Fruit fly (Drosophila melanogaster): Measurements from ENCODE around the gene CG15561.

The CG15561 gene

dm6 chr3R:31240023-31240422 is 24.3 kb upstream of the CG15561 start:
- no peak for TF ChIP-seq noc (tag; optimal IDR thresholded peaks at IDR 0.05)

dm6 chr3R:31235262-31235661 is 19.5 kb upstream of the CG15561 start, which contains the start of gene CG15564:
CG15564 (minus strand) TSS chr3R:31235362.
- TF ChIP-seq noc (tag; optimal IDR thresholded peaks at IDR 0.05): no peak

dm6 chr3R:31232236-31232635 is 16.5 kb upstream of the CG15561 start, which contains the start of gene CG15563:
CG15563 (minus strand) TSS chr3R:31232336.
- no peak for TF ChIP-seq noc (tag; optimal IDR thresholded peaks at IDR 0.05)

dm6 chr3R:31231134-31231533 is 15.4 kb upstream of the CG15561 start:
- TF ChIP-seq noc (tag; optimal IDR thresholded peaks at IDR 0.05): no peak

dm6 chr3R:31225043-31225681 is 9.4 kb upstream of the CG15561 start:
- TF ChIP-seq noc (tag; optimal IDR thresholded peaks at IDR 0.05): no peak

dm6 chr3R:31223971-31224860 is 8.5 kb upstream of the CG15561 start:
- peak; percentile 74 for TF ChIP-seq noc (tag; optimal IDR thresholded peaks at IDR 0.05)

- TF ChIP-seq noc (tag; optimal IDR thresholded peaks at IDR 0.05): no peak
Measured at dm6 chr3R:31222890-31223569, 7.3 kb upstream of the CG15561 start.

- TF ChIP-seq noc (tag; optimal IDR thresholded peaks at IDR 0.05): peak; percentile 49
Measured at dm6 chr3R:31222125-31222889, 6.6 kb upstream of the CG15561 start.

dm6 chr3R:31221337-31222047 is 5.8 kb upstream of the CG15561 start:
- TF ChIP-seq noc (tag; optimal IDR thresholded peaks at IDR 0.05): peak; percentile 25

- no peak for TF ChIP-seq noc (tag; optimal IDR thresholded peaks at IDR 0.05)
Measured at dm6 chr3R:31220456-31221336, 5.0 kb upstream of the CG15561 start, which contains the start of gene CG12054. CG12054 (plus strand) TSS chr3R:31220702.

dm6 chr3R:31218997-31219992 is 3.6 kb upstream of the CG15561 start, which contains the start of gene ATPsynC:
ATPsynC (minus strand) TSS chr3R:31219630.
- TF ChIP-seq noc (tag; optimal IDR thresholded peaks at IDR 0.05): peak; percentile 48

- TF ChIP-seq noc (tag; optimal IDR thresholded peaks at IDR 0.05): peak; percentile 10
Measured at dm6 chr3R:31218214-31218876, 2.6 kb upstream of the CG15561 start.

All from whole organism, larva.